Fruit fly (Drosophila melanogaster): ENCODE measurements around the gene loco.

DNA sequence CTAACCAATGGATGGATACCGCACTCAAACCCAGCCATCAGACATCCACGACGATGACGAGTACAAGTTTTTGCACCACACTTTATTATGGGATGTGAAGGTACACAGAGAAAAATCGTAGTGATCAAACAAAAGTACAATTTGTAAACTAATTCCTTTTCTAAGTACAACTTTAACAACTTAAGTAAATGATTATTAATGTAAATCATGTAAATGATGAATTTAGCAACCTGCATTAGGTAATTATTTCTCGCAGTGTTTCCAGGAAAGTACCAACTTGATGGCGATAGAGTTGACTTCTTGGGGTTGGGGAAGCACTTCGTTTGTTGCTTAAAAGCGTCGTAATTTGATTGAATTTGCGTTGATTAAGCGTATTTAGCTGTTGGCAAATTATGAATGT is 23.9 kb upstream of the loco start:
- TF ChIP-seq brk (GFP tag; optimal IDR thresholded peaks at IDR 0.05) (no peak), Mio (GFP tag; optimal IDR thresholded peaks at IDR 0.05) (no peak), foxo (GFP tag; optimal IDR thresholded peaks at IDR 0.05) (no peak), Hr83 (GFP tag; optimal IDR thresholded peaks at IDR 0.05; ENCODE audit: poor library complexity, severe bottlenecking) (no peak), Abd-B (GFP tag; optimal IDR thresholded peaks at IDR 0.05) (no peak), sage (GFP tag; optimal IDR thresholded peaks at IDR 0.05) (no peak), Hnf4 (GFP tag; optimal IDR thresholded peaks at IDR 0.05) (no peak)

All from whole organism, wandering third instar larva.